Worm (Caenorhabditis elegans): ENCODE results near the gene mboa-2.
A peak's percentile ranks its signal among the peaks of the same experiment; 100 is the strongest.

Gene mboa-2

DNA sequence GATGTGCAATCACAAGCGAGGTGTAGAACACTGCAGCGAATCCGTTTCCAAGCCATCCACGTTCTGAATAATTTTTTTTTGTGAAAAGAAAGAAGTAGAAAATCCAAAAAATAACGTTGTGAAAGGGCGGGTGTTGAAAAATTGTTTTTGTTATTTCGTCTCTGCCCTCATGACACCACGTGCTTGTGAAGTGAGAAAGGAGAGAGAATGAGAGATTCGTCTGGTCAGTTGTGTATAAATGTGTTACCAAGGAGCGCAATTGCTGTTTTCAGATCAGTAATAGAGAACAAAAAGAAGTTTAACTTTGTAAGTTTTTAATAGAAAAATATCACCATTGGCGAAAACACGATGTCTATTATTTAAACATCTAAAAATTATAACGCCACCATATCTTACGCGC, 1.0 kb downstream of the mboa-2 start:
- TF ChIP-seq ceh-28 (tag; optimal IDR thresholded peaks at IDR 0.05) (no peak), nhr-76 (tag; optimal IDR thresholded peaks at IDR 0.05) (no peak), snpc-4 (tag; optimal IDR thresholded peaks at IDR 0.05) (peak; percentile 30), lin-39 (tag; optimal IDR thresholded peaks at IDR 0.05) (peak; percentile 52), nfya-1 (tag; optimal IDR thresholded peaks at IDR 0.05; ENCODE audit: insufficient read depth) (peak; percentile 57), nhr-12 (tag; optimal IDR thresholded peaks at IDR 0.05) (no peak), mdl-1 (tag; optimal IDR thresholded peaks at IDR 0.05) (no peak), pqm-1 (tag; optimal IDR thresholded peaks at IDR 0.05) (no peak), nhr-23 (tag; optimal IDR thresholded peaks at IDR 0.05) (peak; percentile 36), unc-39 (tag; optimal IDR thresholded peaks at IDR 0.05) (no peak), nhr-77 (tag; optimal IDR thresholded peaks at IDR 0.05) (no peak), lin-15B (tag; optimal IDR thresholded peaks at IDR 0.05) (peak; percentile 64), egl-5 (tag; optimal IDR thresholded peaks at IDR 0.05) (peak; percentile 30), hmg-11 (tag; optimal IDR thresholded peaks at IDR 0.05) (peak; percentile 39), pha-4 (tag; optimal IDR thresholded peaks at IDR 0.05) (peak; percentile 69), nhr-25 (tag; optimal IDR thresholded peaks at IDR 0.05) (no peak), ztf-11 (tag; optimal IDR thresholded peaks at IDR 0.05) (no peak)

DNA sequence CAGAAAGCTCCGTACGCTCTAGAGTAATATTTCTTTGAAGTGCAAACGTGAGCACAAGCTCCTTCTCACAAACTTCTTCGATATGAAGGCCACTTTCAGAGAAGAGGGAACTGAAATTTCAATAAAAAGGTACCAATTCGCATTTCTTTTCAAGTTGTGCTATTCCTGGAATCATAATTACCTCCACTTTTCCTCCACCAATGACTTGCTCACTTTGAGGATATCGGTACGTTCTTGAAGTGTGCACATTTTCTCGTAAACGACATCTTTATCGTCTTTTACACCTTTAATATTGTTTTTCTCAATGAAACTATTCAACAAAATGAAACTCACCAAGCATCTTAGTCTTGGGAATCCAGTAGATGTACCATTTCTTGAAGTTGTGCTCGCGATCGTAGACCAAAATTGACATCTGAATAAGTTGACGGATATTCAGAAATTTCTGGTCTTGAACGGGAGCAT, 3.0 kb downstream of the mboa-2 start, which contains the start of gene scb-1:
Gene scb-1 (minus strand): TSS at position 412 of the 462 bp plus-strand sequence.
- no peak for TF ChIP-seq nfya-1 (tag; optimal IDR thresholded peaks at IDR 0.05; ENCODE audit: insufficient read depth)
- peak; percentile 54 for TF ChIP-seq ama-1 (optimal IDR thresholded peaks at IDR 0.05)

ce11 chrV:11118179-11118725, 4.0 kb downstream of the mboa-2 start:
- TF ChIP-seq nhr-12 (tag; optimal IDR thresholded peaks at IDR 0.05): no peak
- TF ChIP-seq fkh-2 (tag; optimal IDR thresholded peaks at IDR 0.05): no peak
- TF ChIP-seq mdl-1 (tag; optimal IDR thresholded peaks at IDR 0.05): no peak
- TF ChIP-seq tbx-2 (tag; optimal IDR thresholded peaks at IDR 0.05): no peak
- no peak for TF ChIP-seq nhr-67 (tag; optimal IDR thresholded peaks at IDR 0.05)
- TF ChIP-seq elt-1 (tag; optimal IDR thresholded peaks at IDR 0.05): no peak
- TF ChIP-seq nhr-28 (tag; optimal IDR thresholded peaks at IDR 0.05): no peak
- TF ChIP-seq egl-27 (tag; optimal IDR thresholded peaks at IDR 0.05): no peak
- no peak for TF ChIP-seq nfya-1 (tag; optimal IDR thresholded peaks at IDR 0.05; ENCODE audit: insufficient read depth)
- no peak for TF ChIP-seq sea-2 (GFP tag; optimal IDR thresholded peaks at IDR 0.05)
- TF ChIP-seq lin-39 (tag; optimal IDR thresholded peaks at IDR 0.05): no peak
- peak; percentile 60 for TF ChIP-seq nhr-43 (tag; optimal IDR thresholded peaks at IDR 0.05; ENCODE audit: poor library complexity, severe bottlenecking)
- peak; percentile 17 for TF ChIP-seq ama-1 (optimal IDR thresholded peaks at IDR 0.05)
- TF ChIP-seq nhr-77 (tag; optimal IDR thresholded peaks at IDR 0.05): no peak
- no peak for TF ChIP-seq daf-12 (tag; optimal IDR thresholded peaks at IDR 0.05)

ce11 chrV:11113607-11114006, 8.7 kb downstream of the mboa-2 start, which contains the start of gene math-33:
math-33 (plus strand) TSS chrV:11113907.
- TF ChIP-seq sea-2 (GFP tag; optimal IDR thresholded peaks at IDR 0.05) (no peak), ztf-11 (tag; optimal IDR thresholded peaks at IDR 0.05) (no peak), lin-39 (tag; optimal IDR thresholded peaks at IDR 0.05) (no peak), nfya-1 (tag; optimal IDR thresholded peaks at IDR 0.05; ENCODE audit: insufficient read depth) (no peak), egl-27 (tag; optimal IDR thresholded peaks at IDR 0.05) (no peak), nhr-28 (tag; optimal IDR thresholded peaks at IDR 0.05) (no peak)

DNA sequence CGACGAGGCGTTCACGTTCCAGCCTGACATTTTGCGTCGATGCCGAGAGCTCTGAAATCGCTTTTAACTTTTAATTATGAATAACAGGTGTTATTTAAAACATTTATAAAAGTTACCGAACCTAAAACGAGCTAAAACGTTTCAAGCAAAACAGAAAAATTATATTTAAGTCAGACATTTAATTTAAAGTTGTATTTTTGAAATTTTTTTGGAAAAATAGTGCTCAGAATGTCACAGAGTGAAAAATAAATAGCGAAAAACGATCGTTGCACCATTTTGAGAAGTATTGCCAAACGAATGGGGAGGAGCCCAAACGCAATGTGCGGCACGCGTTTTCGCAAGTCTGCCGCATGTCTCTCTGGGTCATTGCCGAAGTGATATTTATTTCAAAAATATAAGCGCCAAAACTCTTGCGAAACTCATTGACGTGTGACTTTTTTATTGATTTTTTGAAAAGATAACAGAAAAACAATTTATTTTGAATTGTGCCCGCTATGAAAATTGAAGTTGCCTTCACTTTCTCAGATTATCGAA, 9.2 kb downstream of the mboa-2 start, which contains the start of gene erfa-3:
Gene erfa-3 (minus strand): TSS at position 51 of the 534 bp plus-strand sequence.
- TF ChIP-seq nhr-23 (tag; optimal IDR thresholded peaks at IDR 0.05) (peak; percentile 51), nhr-237 (tag; optimal IDR thresholded peaks at IDR 0.05) (no peak), eor-1 (tag; optimal IDR thresholded peaks at IDR 0.05) (no peak), mml-1 (tag; optimal IDR thresholded peaks at IDR 0.05) (no peak), snpc-4 (tag; optimal IDR thresholded peaks at IDR 0.05) (peak; percentile 69), pha-4 (tag; optimal IDR thresholded peaks at IDR 0.05) (peak; percentile 76), ceh-28 (tag; optimal IDR thresholded peaks at IDR 0.05) (peak; percentile 63), ztf-11 (tag; optimal IDR thresholded peaks at IDR 0.05) (no peak), nhr-77 (tag; optimal IDR thresholded peaks at IDR 0.05) (no peak), ZK546.5 (tag; optimal IDR thresholded peaks at IDR 0.05) (no peak), jun-1 (tag; optimal IDR thresholded peaks at IDR 0.05) (peak; percentile 19), nfya-1 (tag; optimal IDR thresholded peaks at IDR 0.05; ENCODE audit: insufficient read depth) (peak; percentile 56), elt-3 (tag; optimal IDR thresholded peaks at IDR 0.05) (no peak), nhr-43 (tag; optimal IDR thresholded peaks at IDR 0.05; ENCODE audit: poor library complexity, severe bottlenecking) (peak; percentile 76), aly-2 (tag; optimal IDR thresholded peaks at IDR 0.05) (no peak), hmg-11 (tag; optimal IDR thresholded peaks at IDR 0.05) (peak; percentile 91), nhr-76 (tag; optimal IDR thresholded peaks at IDR 0.05) (no peak), lin-39 (tag; optimal IDR thresholded peaks at IDR 0.05) (peak; percentile 57), R02D3.7 (tag; optimal IDR thresholded peaks at IDR 0.05) (no peak), tbx-2 (tag; optimal IDR thresholded peaks at IDR 0.05) (peak; percentile 32), nhr-12 (tag; optimal IDR thresholded peaks at IDR 0.05) (no peak), lsy-12 (tag; optimal IDR thresholded peaks at IDR 0.05) (peak; percentile 12), elt-2 (tag; optimal IDR thresholded peaks at IDR 0.05) (peak; percentile 50), nhr-25 (tag; optimal IDR thresholded peaks at IDR 0.05) (peak; percentile 55), ceh-82 (tag; optimal IDR thresholded peaks at IDR 0.05) (no peak), sea-2 (GFP tag; optimal IDR thresholded peaks at IDR 0.05) (no peak), egl-5 (tag; optimal IDR thresholded peaks at IDR 0.05) (peak; percentile 68), lin-15B (tag; optimal IDR thresholded peaks at IDR 0.05) (peak; percentile 36), skn-1 (tag; optimal IDR thresholded peaks at IDR 0.05) (peak; percentile 38), pqm-1 (tag; optimal IDR thresholded peaks at IDR 0.05) (peak; percentile 12)
